Worm (Caenorhabditis elegans) whole organism, L1 larva: ENCODE results near the gene C26B2.7.

Experiments used
- aly-2 ChIP-seq: fragments of 150-350 bp; optimal IDR thresholded peaks from 2 replicates; lab custom pipeline; 2014; ENCODE audit warnings: missing biosample characterization, missing genetic modification characterization
- fkh-10 ChIP-seq: sonication (generic microtip); optimal IDR thresholded peaks from 2 replicates; lab custom pipeline; 2017; ENCODE audit warnings: missing biosample characterization, missing genetic modification reagents, missing genetic modification characterization
- pax-3 ChIP-seq: fragments of 200-800 bp; sonication (Bioruptor generic); optimal IDR thresholded peaks from 2 replicates; lab custom pipeline; 2018; ENCODE audit warnings: mild to moderate bottlenecking, missing genetic modification characterization, moderate library complexity, missing compliant biosample characterization

- no peak for TF ChIP-seq fkh-10 (GFP tag; lab: Kevin White, UChicago)
- no peak for TF ChIP-seq pax-3
- TF ChIP-seq aly-2 (tag; lab: Kevin White, UChicago): no peak
Observed at ce11 chrIV:7994715-7995114, 21.4 kb upstream of the C26B2.7 start.
